Worm (Caenorhabditis elegans) whole organism, L4/young adult: ENCODE data around the gene trk-1.

ENCODE experiments used
- W03F9.2 ChIP-seq: fragments of 150-350 bp; optimal IDR thresholded peaks from 2 replicates; lab custom pipeline; 2014; ENCODE audit warnings: missing biosample characterization, missing genetic modification characterization
- dao-5 ChIP-seq: sonication (generic microtip); optimal IDR thresholded peaks from 2 replicates; lab custom pipeline; 2016; ENCODE audit warnings: missing genotype, missing genetic modification characterization, moderate library complexity, missing compliant biosample characterization
- him-1 ChIP-seq: sonication (generic microtip); optimal IDR thresholded peaks from 2 replicates; lab custom pipeline; 2016; ENCODE audit warnings: missing genotype, missing genetic modification reagents, missing genetic modification characterization, missing compliant biosample characterization

ce11 chrX:8955808-8956207 lies 5.0 kb upstream of the trk-1 start:
- TF ChIP-seq W03F9.2 (tag; lab: Kevin White, UChicago), result no peak
- TF ChIP-seq him-1 (tag; lab: Kevin White, UChicago), result no peak
- TF ChIP-seq dao-5 (tag; lab: Kevin White, UChicago), result no peak
